1 fruit fly cellular context compared by ENCODE assay signal in genomic region chr2L:21038723-21039122, dm6.
TF ChIP-seq lines count a peak whose summit lies in the region.

No protein-coding gene starts in this region.

TF ChIP-seq in whole organism, embryonic, 481 proteins besides CTCF, POLR2A, EP300 and RAD21 (continued from another document):
- TF ChIP-seq Trl (optimal IDR thresholded peaks at IDR 0.05; lab: Kevin White, UChicago) (no peak), Trl (GFP tag; optimal IDR thresholded peaks at IDR 0.05; lab: Kevin White, UChicago) (peak; percentile 49), dimm (GFP tag; IDR thresholded peaks at IDR 0.05; lab: Robert Waterston, UW) (no peak), crc (GFP tag; optimal IDR thresholded peaks at IDR 0.05; lab: Kevin White, UChicago) (peak; percentile 51), CG11560 (tag; IDR thresholded peaks at IDR 0.05; lab: Robert Waterston, UW) (no peak), CG9437 (GFP tag; optimal IDR thresholded peaks at IDR 0.05; lab: Kevin White, UChicago) (peak; percentile 18), so (GFP tag; IDR thresholded peaks at IDR 0.05; lab: Robert Waterston, UW) (peak; percentile 66; the same call in 1 of the 3 replicates), Stat92E (GFP tag; optimal IDR thresholded peaks at IDR 0.05; lab: Kevin White, UChicago) (no peak), CG13775 (GFP tag; optimal IDR thresholded peaks at IDR 0.05; lab: Kevin White, UChicago) (peak; percentile 41), mam (GFP tag; optimal IDR thresholded peaks at IDR 0.05; lab: Kevin White, UChicago) (peak; percentile 65), ap (GFP tag; IDR thresholded peaks at IDR 0.05; lab: Robert Waterston, UW) (no peak)
TF ChIP-seq in whole organism, embryonic: peak in this region for 284.
